Worm (Caenorhabditis elegans) whole organism, mixed stage, embryonic: ENCODE results near the gene F41H10.2.
A peak's percentile ranks its signal among the peaks of the same experiment; 100 is the strongest.

Experiments used
- M03D4.4 ChIP-seq: sonication (generic microtip); optimal IDR thresholded peaks from 2 replicates; lab custom pipeline; 2017; ENCODE audit warnings: mild to moderate bottlenecking, missing genetic modification characterization, missing compliant biosample characterization
- bed-3 ChIP-seq: fragments of 200-800 bp; sonication (Bioruptor generic); optimal IDR thresholded peaks from 3 replicates; lab custom pipeline; 2018; ENCODE audit warnings: mild to moderate bottlenecking, missing genetic modification characterization, moderate library complexity, missing compliant biosample characterization
- blmp-1 ChIP-seq: fragments of 150-350 bp; optimal IDR thresholded peaks from 2 replicates; lab custom pipeline; 2014; ENCODE audit warnings: missing biosample characterization, missing genetic modification characterization
- ceh-39 ChIP-seq: fragments of 150-350 bp; optimal IDR thresholded peaks from 2 replicates; lab custom pipeline; 2014; ENCODE audit warnings: missing biosample characterization, missing genetic modification characterization
- ceh-43 ChIP-seq: fragments of 200-800 bp; sonication (Bioruptor generic); optimal IDR thresholded peaks from 2 replicates; lab custom pipeline; 2018; ENCODE audit warnings: mild to moderate bottlenecking, missing genetic modification characterization, moderate library complexity, missing compliant biosample characterization
- ceh-83 ChIP-seq: fragments of 200-800 bp; sonication (Bioruptor generic); optimal IDR thresholded peaks from 2 replicates; lab custom pipeline; 2018; ENCODE audit warnings: mild to moderate bottlenecking, missing genetic modification characterization, missing compliant biosample characterization
- ces-1 ChIP-seq: fragments of 150-350 bp; optimal IDR thresholded peaks from 2 replicates; lab custom pipeline; 2014; ENCODE audit warnings: missing biosample characterization, missing genetic modification reagents, missing genetic modification characterization
- drap-1 ChIP-seq: fragments of 200-800 bp; sonication (Bioruptor generic); optimal IDR thresholded peaks from 3 replicates; lab custom pipeline; 2018; ENCODE audit warnings: mild to moderate bottlenecking, missing genetic modification characterization, missing compliant biosample characterization
- elt-1 ChIP-seq: sonication (generic microtip); optimal IDR thresholded peaks from 2 replicates; lab custom pipeline; 2017; ENCODE audit warnings: missing genetic modification characterization, mild to moderate bottlenecking, missing compliant biosample characterization, antibody characterized with exemption, moderate library complexity, borderline replicate concordance; ENCODE audit not compliant: insufficient read depth
- elt-3 ChIP-seq: fragments of 150-350 bp; optimal IDR thresholded peaks from 2 replicates; lab custom pipeline; 2014; ENCODE audit warnings: missing biosample characterization, missing genetic modification characterization
- flh-1 ChIP-seq: fragments of 200-800 bp; sonication (Bioruptor generic); optimal IDR thresholded peaks from 2 replicates; lab custom pipeline; 2018; ENCODE audit warnings: mild to moderate bottlenecking, missing genetic modification characterization, moderate library complexity, missing compliant biosample characterization
- ham-2 ChIP-seq: fragments of 200-800 bp; sonication (Bioruptor generic); optimal IDR thresholded peaks from 2 replicates; lab custom pipeline; 2018; ENCODE audit warnings: mild to moderate bottlenecking, missing genetic modification characterization, missing compliant biosample characterization
- hlh-1 ChIP-seq: fragments of 150-350 bp; optimal IDR thresholded peaks from 2 replicates; lab custom pipeline; 2014; ENCODE audit warnings: missing biosample characterization, missing genetic modification reagents, missing genetic modification characterization
- lin-13 ChIP-seq: fragments of 150-350 bp; optimal IDR thresholded peaks from 2 replicates; lab custom pipeline; 2014; ENCODE audit warnings: missing biosample characterization, missing genetic modification characterization
- lsy-2 ChIP-seq: fragments of 150-350 bp; optimal IDR thresholded peaks from 2 replicates; lab custom pipeline; 2014; ENCODE audit warnings: missing biosample characterization, missing genetic modification characterization
- mab-5 ChIP-seq: fragments of 150-350 bp; optimal IDR thresholded peaks from 2 replicates; lab custom pipeline; 2014; ENCODE audit warnings: missing biosample characterization, missing genetic modification characterization
- mep-1 ChIP-seq: fragments of 150-350 bp; optimal IDR thresholded peaks from 2 replicates; lab custom pipeline; 2017; ENCODE audit warnings: missing biosample characterization, missing genetic modification reagents, missing genetic modification characterization, inconsistent platforms
- mls-2 ChIP-seq: sonication (generic microtip); optimal IDR thresholded peaks from 2 replicates; lab custom pipeline; 2016; ENCODE audit warnings: mild to moderate bottlenecking, missing genetic modification characterization, moderate library complexity, missing compliant biosample characterization
- nhr-12 ChIP-seq: fragments of 150-350 bp; optimal IDR thresholded peaks from 2 replicates; lab custom pipeline; 2014; ENCODE audit warnings: missing biosample characterization, missing genetic modification characterization
- nhr-2 ChIP-seq: fragments of 150-350 bp; optimal IDR thresholded peaks from 2 replicates; lab custom pipeline; 2014; ENCODE audit warnings: missing biosample characterization, missing genetic modification characterization
- nhr-237 ChIP-seq: fragments of 150-350 bp; optimal IDR thresholded peaks from 2 replicates; lab custom pipeline; 2014; ENCODE audit warnings: missing biosample characterization, missing genetic modification characterization
- nhr-28 ChIP-seq: fragments of 150-350 bp; optimal IDR thresholded peaks from 2 replicates; lab custom pipeline; 2014; ENCODE audit warnings: missing biosample characterization, missing genetic modification characterization
- nhr-76 ChIP-seq: sonication (generic microtip); optimal IDR thresholded peaks from 2 replicates; lab custom pipeline; 2017; ENCODE audit warnings: missing biosample characterization, missing genetic modification characterization
- pha-4 ChIP-seq: fragments of 150-350 bp; optimal IDR thresholded peaks from 2 replicates; lab custom pipeline; 2018; ENCODE audit warnings: missing biosample characterization, missing genetic modification reagents, missing genetic modification characterization
- sem-2 ChIP-seq: fragments of 200-800 bp; sonication (Bioruptor generic); optimal IDR thresholded peaks from 2 replicates; lab custom pipeline; 2018; ENCODE audit warnings: mild to moderate bottlenecking, missing genetic modification characterization, missing compliant biosample characterization
- snpc-4 ChIP-seq: fragments of 150-350 bp; optimal IDR thresholded peaks from 2 replicates; lab custom pipeline; 2014; ENCODE audit warnings: missing biosample characterization, missing genetic modification characterization
- sptf-1 ChIP-seq: sonication (generic microtip); optimal IDR thresholded peaks from 2 replicates; lab custom pipeline; 2017; ENCODE audit warnings: mild to moderate bottlenecking, missing genetic modification characterization, moderate library complexity, missing compliant biosample characterization
- tbx-8 ChIP-seq: fragments of 200-800 bp; sonication (Bioruptor generic); optimal IDR thresholded peaks from 2 replicates; lab custom pipeline; 2018; ENCODE audit warnings: mild to moderate bottlenecking, missing genetic modification characterization, moderate library complexity, missing compliant biosample characterization
- unc-120 ChIP-seq: sonication (generic microtip); optimal IDR thresholded peaks from 2 replicates; lab custom pipeline; 2017; ENCODE audit warnings: missing genetic modification characterization, missing compliant biosample characterization; ENCODE audit not compliant: poor library complexity, severe bottlenecking
- unc-39 ChIP-seq: fragments of 150-350 bp; optimal IDR thresholded peaks from 2 replicates; lab custom pipeline; 2014; ENCODE audit warnings: missing biosample characterization, missing genetic modification characterization
- unc-62 ChIP-seq: fragments of 150-350 bp; optimal IDR thresholded peaks from 2 replicates; lab custom pipeline; 2014; ENCODE audit warnings: missing biosample characterization, missing genetic modification reagents, missing genetic modification characterization
- zip-8 ChIP-seq: fragments of 150-350 bp; optimal IDR thresholded peaks from 2 replicates; lab custom pipeline; 2014; ENCODE audit warnings: missing biosample characterization, missing genetic modification characterization
- ztf-11 ChIP-seq: fragments of 150-350 bp; optimal IDR thresholded peaks from 2 replicates; lab custom pipeline; 2014; ENCODE audit warnings: missing biosample characterization, missing genetic modification characterization

Gene F41H10.2

DNA sequence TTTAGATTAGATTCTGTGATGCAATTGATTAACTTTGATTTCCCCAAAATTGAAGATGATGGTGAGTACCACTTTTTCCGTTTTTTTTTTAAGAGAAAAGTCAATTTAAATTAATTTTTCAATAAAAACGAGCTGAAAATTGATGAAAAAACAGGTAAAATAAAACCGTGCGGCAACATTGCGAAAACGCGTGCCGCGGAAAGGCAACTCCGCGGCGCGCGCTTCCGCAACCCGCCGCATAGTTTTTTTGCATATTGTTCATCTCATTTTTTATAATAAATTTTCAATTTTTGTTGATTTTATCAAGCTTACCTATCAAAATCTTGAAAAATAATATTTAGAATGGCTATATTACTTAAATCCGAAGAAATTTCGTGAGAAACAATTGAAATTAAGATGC, 10.5 kb upstream of the F41H10.2 start:
- TF ChIP-seq sem-2 (no peak), pha-4 (no peak), zip-8 (tag; lab: Kevin White, UChicago) (no peak), unc-120 (peak; percentile 43), sptf-1 (tag; lab: Kevin White, UChicago) (peak; percentile 71), ces-1 (GFP tag; lab: Kevin White, UChicago) (peak; percentile 20), M03D4.4 (tag; lab: Kevin White, UChicago) (peak; percentile 79), blmp-1 (no peak), mep-1 (tag; lab: Kevin White, UChicago) (peak; percentile 68), ceh-39 (tag; lab: Kevin White, UChicago) (peak; percentile 6), nhr-237 (tag; lab: Kevin White, UChicago) (peak; percentile 65), ceh-43 (GFP tag; lab: Kevin White, UChicago) (peak; percentile 0), lsy-2 (tag; lab: Kevin White, UChicago) (peak; percentile 54)

DNA sequence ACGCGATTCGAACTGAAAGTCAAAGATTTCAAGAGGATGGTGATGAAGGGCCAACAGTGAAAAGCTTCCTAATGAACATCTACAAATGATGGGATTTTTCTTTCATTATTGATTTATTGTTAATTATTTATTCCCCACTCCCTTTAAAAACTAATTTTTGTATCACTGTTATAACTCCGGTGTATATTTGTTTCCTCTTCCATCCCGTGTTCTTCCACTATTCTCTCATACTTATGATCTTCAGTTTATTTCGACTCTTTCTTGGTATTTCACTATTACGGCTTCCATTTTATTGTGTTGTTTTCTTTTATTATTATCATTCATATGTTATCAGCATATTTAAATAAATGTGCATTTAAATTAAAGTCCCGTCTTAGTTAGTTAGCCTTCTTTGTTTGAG, 7.1 kb upstream of the F41H10.2 start:
- no peak for TF ChIP-seq ceh-83
- no peak for TF ChIP-seq tbx-8
- no peak for TF ChIP-seq elt-3 (tag; lab: Kevin White, UChicago)
- TF ChIP-seq nhr-76 (tag; lab: Kevin White, UChicago): no peak
- no peak for TF ChIP-seq mls-2 (tag; lab: Kevin White, UChicago)
- no peak for TF ChIP-seq flh-1
- no peak for TF ChIP-seq nhr-2 (tag; lab: Kevin White, UChicago)
- no peak for TF ChIP-seq ceh-43 (GFP tag; lab: Kevin White, UChicago)

DNA sequence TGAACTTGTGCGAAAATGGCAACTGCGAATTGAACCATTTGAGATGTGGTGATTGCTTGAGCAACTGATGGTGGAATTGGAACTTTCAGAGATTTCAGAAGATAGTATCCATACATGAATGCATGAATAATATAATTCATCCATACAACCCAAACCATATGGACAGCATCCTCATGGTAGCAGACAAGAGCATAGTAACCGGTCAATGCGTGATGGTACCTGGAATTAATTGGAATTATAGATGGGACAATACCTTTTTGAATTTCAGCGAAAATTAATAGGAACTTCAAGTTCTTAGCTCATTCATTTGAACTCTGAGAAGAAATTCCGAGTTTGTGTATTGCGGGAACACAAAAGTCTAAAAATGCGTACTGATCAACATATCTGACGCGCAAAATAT, 6.5 kb upstream of the F41H10.2 start:
- TF ChIP-seq elt-1: no peak
- no peak for TF ChIP-seq drap-1 (GFP tag; lab: Kevin White, UChicago)
- no peak for TF ChIP-seq unc-39 (tag; lab: Kevin White, UChicago)
- TF ChIP-seq ztf-11 (tag; lab: Kevin White, UChicago): no peak
- no peak for TF ChIP-seq lin-13 (tag; lab: Kevin White, UChicago)
- no peak for TF ChIP-seq flh-1
- TF ChIP-seq nhr-12 (tag; lab: Kevin White, UChicago): no peak
- no peak for TF ChIP-seq ceh-83
- TF ChIP-seq ces-1 (GFP tag; lab: Kevin White, UChicago): no peak
- no peak for TF ChIP-seq mab-5 (tag; lab: Kevin White, UChicago)
- TF ChIP-seq snpc-4 (tag; lab: Kevin White, UChicago): no peak

DNA sequence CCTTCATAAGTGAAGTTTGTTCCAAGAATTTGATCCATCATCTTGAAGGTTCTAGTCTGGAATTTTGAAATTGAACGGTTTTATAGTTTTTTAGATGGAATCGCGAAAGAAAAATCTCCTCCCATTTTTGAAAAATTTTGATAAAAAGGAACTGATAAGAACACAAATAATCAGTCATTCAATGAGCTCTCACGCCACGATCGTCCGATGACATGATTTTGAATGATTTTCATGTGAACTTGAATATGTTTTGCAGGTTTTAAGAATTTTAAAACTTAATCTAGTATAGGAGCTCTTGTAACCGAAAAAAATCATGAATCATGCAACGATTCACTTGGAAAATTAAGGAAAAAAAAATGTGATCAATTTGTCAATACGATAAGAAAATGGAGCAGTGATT, 4.4 kb upstream of the F41H10.2 start, which contains the start of gene elo-5:
Gene elo-5 (minus strand): TSS at position 56 of the 400 bp plus-strand sequence.
- TF ChIP-seq nhr-2 (tag; lab: Kevin White, UChicago) (no peak), mls-2 (tag; lab: Kevin White, UChicago) (no peak), drap-1 (GFP tag; lab: Kevin White, UChicago) (no peak), elt-3 (tag; lab: Kevin White, UChicago) (no peak), lsy-2 (tag; lab: Kevin White, UChicago) (no peak), ham-2 (GFP tag; lab: Kevin White, UChicago) (no peak), ceh-43 (GFP tag; lab: Kevin White, UChicago) (no peak), pha-4 (no peak), zip-8 (tag; lab: Kevin White, UChicago) (no peak), ceh-83 (no peak)
- TF ChIP-seq, all 35 proteins: peak for 0

DNA sequence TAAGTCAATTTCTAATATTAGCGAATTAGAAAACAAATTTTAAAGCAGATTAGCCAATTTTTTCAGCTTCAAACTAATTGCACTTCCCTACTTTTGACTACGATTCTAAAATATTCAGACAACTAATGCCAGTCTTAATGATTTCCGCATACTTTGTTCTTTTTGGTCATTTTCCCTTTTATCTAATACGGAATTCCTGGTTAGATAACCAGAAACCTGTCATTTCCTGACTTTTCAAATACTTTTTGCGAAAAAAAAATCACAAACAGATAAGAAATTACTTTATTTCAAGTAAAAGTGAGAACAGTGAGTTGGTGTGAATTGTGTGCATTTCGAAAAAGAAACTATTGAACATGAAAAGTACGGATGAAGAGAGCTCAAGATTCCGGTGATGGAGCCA, 1.3 kb upstream of the F41H10.2 start:
- no peak for TF ChIP-seq lin-13 (tag; lab: Kevin White, UChicago)
- TF ChIP-seq ceh-39 (tag; lab: Kevin White, UChicago): no peak
- TF ChIP-seq unc-62 (GFP tag; lab: Kevin White, UChicago): no peak
- no peak for TF ChIP-seq hlh-1
- TF ChIP-seq elt-3 (tag; lab: Kevin White, UChicago): no peak
- no peak for TF ChIP-seq mab-5 (tag; lab: Kevin White, UChicago)
- no peak for TF ChIP-seq mep-1 (tag; lab: Kevin White, UChicago)
- no peak for TF ChIP-seq tbx-8
- TF ChIP-seq bed-3 (GFP tag; lab: Kevin White, UChicago): no peak
- TF ChIP-seq drap-1 (GFP tag; lab: Kevin White, UChicago): no peak
- no peak for TF ChIP-seq nhr-28 (tag; lab: Kevin White, UChicago)
- TF ChIP-seq ces-1 (GFP tag; lab: Kevin White, UChicago): no peak
- TF ChIP-seq ham-2 (GFP tag; lab: Kevin White, UChicago): no peak
- no peak for TF ChIP-seq elt-1
- TF ChIP-seq mls-2 (tag; lab: Kevin White, UChicago): no peak
- TF ChIP-seq nhr-237 (tag; lab: Kevin White, UChicago): no peak
- no peak for TF ChIP-seq unc-39 (tag; lab: Kevin White, UChicago)
- no peak for TF ChIP-seq lsy-2 (tag; lab: Kevin White, UChicago)
- no peak for TF ChIP-seq zip-8 (tag; lab: Kevin White, UChicago)
